Fruit fly (Drosophila melanogaster) whole organism, embryonic: ENCODE results near the gene CG5104.

ENCODE experiments used
- BEAF-32 ChIP-seq: fragments of 200-800 bp; sonication (Bioruptor generic); optimal IDR thresholded peaks from 3 replicates; lab custom pipeline; 2017; ENCODE audit warnings: missing biosample characterization, missing genetic modification characterization, mild to moderate bottlenecking, moderate library complexity, missing genetic modification reagents
- BtbVII ChIP-seq: fragments of 200-800 bp; sonication (Bioruptor generic); optimal IDR thresholded peaks from 3 replicates; lab custom pipeline; 2017; ENCODE audit warnings: missing biosample characterization, mild to moderate bottlenecking, missing genetic modification characterization
- CG10267 ChIP-seq: fragments of 200-800 bp; sonication (Bioruptor generic); optimal IDR thresholded peaks from 2 replicates; lab custom pipeline; 2018; ENCODE audit warnings: missing biosample characterization, mild to moderate bottlenecking, missing genetic modification characterization, moderate library complexity
- CG10654 ChIP-seq: fragments of 200-800 bp; sonication (Bioruptor generic); optimal IDR thresholded peaks from 2 replicates; lab custom pipeline; 2016; ENCODE audit warnings: missing biosample characterization, missing genetic modification characterization
- CG10979 ChIP-seq: fragments of 200-800 bp; sonication (Bioruptor generic); optimal IDR thresholded peaks from 2 replicates; lab custom pipeline; 2018; ENCODE audit warnings: missing biosample characterization, mild to moderate bottlenecking, missing genetic modification characterization, moderate library complexity
- CG11560 ChIP-seq: fragments of 200-800 bp; sonication (Bioruptor generic); IDR thresholded peaks from 3 replicates; pipeline ENCODE4 v1.3.6; 2022; ENCODE audit warnings: missing biosample characterization, missing genetic modification characterization
- CG12219 ChIP-seq: fragments of 200-800 bp; sonication (Bioruptor generic); optimal IDR thresholded peaks from 3 replicates; lab custom pipeline; 2018; ENCODE audit warnings: missing biosample characterization, mild to moderate bottlenecking, missing genetic modification characterization
- CG1233 ChIP-seq: fragments of 200-800 bp; sonication (Bioruptor generic); optimal IDR thresholded peaks from 4 replicates; lab custom pipeline; 2018; ENCODE audit warnings: missing biosample characterization, mild to moderate bottlenecking, missing genetic modification characterization
- CG13287 ChIP-seq: fragments of 200-800 bp; sonication (Bioruptor generic); IDR thresholded peaks from 2 replicates; pipeline ENCODE4 v1.3.6; 2022; ENCODE audit warnings: missing biosample characterization, missing genetic modification characterization; ENCODE audit not compliant: partially characterized antibody
- CG15601 ChIP-seq: fragments of 200-800 bp; sonication (Bioruptor generic); optimal IDR thresholded peaks from 3 replicates; lab custom pipeline; 2019; ENCODE audit warnings: missing biosample characterization, mild to moderate bottlenecking, missing genetic modification characterization, moderate library complexity
- CG17361 ChIP-seq: fragments of 200-800 bp; sonication (Bioruptor generic); IDR thresholded peaks from 3 replicates; pipeline ENCODE4 v1.3.6; 2022; ENCODE audit warnings: missing biosample characterization, missing genetic modification characterization
- CG17912 ChIP-seq: fragments of 200-800 bp; sonication (Bioruptor generic); optimal IDR thresholded peaks from 2 replicates; lab custom pipeline; 2018; ENCODE audit warnings: missing biosample characterization, mild to moderate bottlenecking, missing genetic modification characterization
- CG31441 ChIP-seq: fragments of 200-800 bp; sonication (Bioruptor generic); IDR thresholded peaks from 2 replicates; pipeline ENCODE4 v1.3.6; 2022; ENCODE audit warnings: missing biosample characterization, missing genetic modification characterization
- CG3838 ChIP-seq: fragments of 200-800 bp; sonication (Bioruptor generic); optimal IDR thresholded peaks from 3 replicates; lab custom pipeline; 2016; ENCODE audit warnings: missing biosample characterization, missing genetic modification characterization
- CG6272 ChIP-seq: fragments of 200-800 bp; sonication (Bioruptor generic); IDR thresholded peaks from 2 replicates; pipeline ENCODE4 v1.3.6; 2022; ENCODE audit warnings: missing biosample characterization, missing genetic modification characterization
- CG6765 ChIP-seq: fragments of 200-800 bp; sonication (Bioruptor generic); optimal IDR thresholded peaks from 3 replicates; lab custom pipeline; 2017; ENCODE audit warnings: missing biosample characterization, mild to moderate bottlenecking, missing genetic modification characterization
- CG7786 ChIP-seq: fragments of 200-800 bp; sonication (Bioruptor generic); optimal IDR thresholded peaks from 2 replicates; lab custom pipeline; 2016; ENCODE audit warnings: missing biosample characterization, missing genetic modification characterization
- CG7928 ChIP-seq: fragments of 200-800 bp; sonication (Bioruptor generic); optimal IDR thresholded peaks from 2 replicates; lab custom pipeline; 2017; ENCODE audit warnings: missing biosample characterization, mild to moderate bottlenecking, missing genetic modification characterization
- CG7963 ChIP-seq: fragments of 200-800 bp; sonication (Bioruptor generic); IDR thresholded peaks from 3 replicates; pipeline ENCODE4 v1.3.6; 2022; ENCODE audit warnings: missing biosample characterization, missing genetic modification characterization; ENCODE audit not compliant: partially characterized antibody
- CG8765 ChIP-seq: fragments of 200-800 bp; sonication (Bioruptor generic); IDR thresholded peaks from 2 replicates; pipeline ENCODE4 v1.3.6; 2022; ENCODE audit warnings: missing biosample characterization, missing genetic modification characterization
- CoRest ChIP-seq: fragments of 200-800 bp; sonication (Bioruptor generic); optimal IDR thresholded peaks from 3 replicates; lab custom pipeline; 2018; ENCODE audit warnings: missing biosample characterization, mild to moderate bottlenecking, missing genetic modification characterization, moderate library complexity
- Deaf1 ChIP-seq: fragments of 200-800 bp; optimal IDR thresholded peaks from 3 replicates; lab custom pipeline; 2019; ENCODE audit warnings: missing biosample characterization, mild to moderate bottlenecking, missing genetic modification characterization, moderate library complexity
- Fer2 ChIP-seq: fragments of 200-800 bp; sonication (Bioruptor generic); optimal IDR thresholded peaks from 2 replicates; lab custom pipeline; 2018; ENCODE audit warnings: missing biosample characterization, mild to moderate bottlenecking, missing genetic modification characterization, moderate library complexity
- Rfx ChIP-seq: fragments of 200-800 bp; sonication (Bioruptor generic); IDR thresholded peaks from 2 replicates; pipeline ENCODE4 v1.3.6; 2022; ENCODE audit warnings: missing biosample characterization, missing genetic modification characterization
- Scr ChIP-seq: fragments of 200-800 bp; sonication (Bioruptor generic); IDR thresholded peaks from 2 replicates; pipeline ENCODE4 v1.3.6; 2022; ENCODE audit warnings: missing biosample characterization, missing genetic modification characterization; ENCODE audit not compliant: partially characterized antibody
- TFAM ChIP-seq: fragments of 200-800 bp; sonication (Bioruptor generic); optimal IDR thresholded peaks from 2 replicates; lab custom pipeline; 2017; ENCODE audit warnings: missing biosample characterization, missing genetic modification characterization, inconsistent platforms
- Xrp1 ChIP-seq: fragments of 200-800 bp; sonication (Bioruptor generic); IDR thresholded peaks from 2 replicates; pipeline ENCODE4 v1.3.6; 2022; ENCODE audit warnings: missing biosample characterization, missing genetic modification characterization
- ash1 ChIP-seq: fragments of 200-800 bp; sonication (Bioruptor generic); optimal IDR thresholded peaks from 2 replicates; lab custom pipeline; 2018; ENCODE audit warnings: missing biosample characterization, mild to moderate bottlenecking, missing genetic modification characterization
- bigmax ChIP-seq: fragments of 200-800 bp; sonication (Bioruptor generic); optimal IDR thresholded peaks from 2 replicates; lab custom pipeline; 2018; ENCODE audit warnings: missing biosample characterization, mild to moderate bottlenecking, missing genetic modification characterization
- btn ChIP-seq: fragments of 200-800 bp; sonication (Bioruptor generic); optimal IDR thresholded peaks from 2 replicates; lab custom pipeline; 2016; ENCODE audit warnings: missing biosample characterization, missing genetic modification characterization
- croc ChIP-seq: fragments of 200-800 bp; sonication (Bioruptor generic); conservative IDR thresholded peaks from 3 replicates; pipeline ENCODE4 v1.3.6; 2022; ENCODE audit warnings: missing biosample characterization, missing genetic modification characterization
- crp ChIP-seq, 2 experiments: fragments of 200-800 bp; sonication (Bioruptor generic); optimal IDR thresholded peaks; 2 replicates in 1 of 2; 3 replicates in 1 of 2; lab custom pipeline; 2017; ENCODE audit warnings: missing biosample characterization in 2 of 2, missing genetic modification characterization in 2 of 2, mild to moderate bottlenecking in 1 of 2, moderate library complexity in 1 of 2
- dimm ChIP-seq: fragments of 200-800 bp; sonication (Bioruptor generic); IDR thresholded peaks from 2 replicates; pipeline ENCODE4 v1.3.6; 2022; ENCODE audit warnings: missing biosample characterization, missing genetic modification characterization
- esg ChIP-seq: fragments of 200-800 bp; sonication (Bioruptor generic); conservative IDR thresholded peaks from 2 replicates; pipeline ENCODE4 v1.3.6; 2022; ENCODE audit warnings: missing biosample characterization, missing genetic modification characterization
- insv ChIP-seq, 2 experiments: fragments of 200-800 bp; sonication (Bioruptor generic); optimal IDR thresholded peaks; 3 replicates each; lab custom pipeline; 2016 to 2018; ENCODE audit warnings: missing biosample characterization in 2 of 2, missing genetic modification characterization in 2 of 2
- jigr1 ChIP-seq: fragments of 200-800 bp; sonication (Bioruptor generic); IDR thresholded peaks from 3 replicates; pipeline ENCODE4 v1.3.6; 2022; ENCODE audit warnings: missing biosample characterization, missing genetic modification characterization
- maf-S ChIP-seq: fragments of 200-800 bp; sonication (Bioruptor generic); optimal IDR thresholded peaks from 2 replicates; lab custom pipeline; 2016; ENCODE audit warnings: missing biosample characterization, missing genetic modification characterization
- mirr ChIP-seq: fragments of 200-800 bp; sonication (Bioruptor generic); optimal IDR thresholded peaks from 3 replicates; lab custom pipeline; 2018; ENCODE audit warnings: missing biosample characterization, mild to moderate bottlenecking, missing genetic modification characterization
- nerfin-2 ChIP-seq: fragments of 200-800 bp; sonication (Bioruptor generic); IDR thresholded peaks from 2 replicates; pipeline ENCODE4 v1.3.6; 2022; ENCODE audit warnings: missing biosample characterization, missing genetic modification characterization; ENCODE audit not compliant: partially characterized antibody
- oc ChIP-seq: fragments of 200-800 bp; sonication (Bioruptor generic); optimal IDR thresholded peaks from 2 replicates; lab custom pipeline; 2018; ENCODE audit warnings: missing biosample characterization, mild to moderate bottlenecking, missing genetic modification characterization, moderate library complexity
- phol ChIP-seq: fragments of 200-800 bp; sonication (Bioruptor generic); optimal IDR thresholded peaks from 3 replicates; lab custom pipeline; 2018; ENCODE audit warnings: missing biosample characterization, mild to moderate bottlenecking, missing genetic modification characterization, moderate library complexity
- pzg ChIP-seq: fragments of 200-800 bp; sonication (Bioruptor generic); optimal IDR thresholded peaks from 3 replicates; lab custom pipeline; 2018; ENCODE audit warnings: missing biosample characterization, mild to moderate bottlenecking, missing genetic modification characterization, moderate library complexity
- rib ChIP-seq: fragments of 200-800 bp; sonication (Bioruptor generic); IDR thresholded peaks from 2 replicates; pipeline ENCODE4 v1.3.6; 2022; ENCODE audit warnings: missing biosample characterization, missing genetic modification characterization
- sima ChIP-seq: fragments of 200-800 bp; sonication (Bioruptor generic); optimal IDR thresholded peaks from 2 replicates; lab custom pipeline; 2016; ENCODE audit warnings: missing biosample characterization, missing genetic modification characterization
- sob ChIP-seq: fragments of 200-800 bp; sonication (Bioruptor generic); IDR thresholded peaks from 2 replicates; pipeline ENCODE4 v1.3.6; 2022; ENCODE audit warnings: missing biosample characterization, missing genetic modification characterization
- stwl ChIP-seq: fragments of 200-800 bp; sonication (Bioruptor generic); optimal IDR thresholded peaks from 3 replicates; lab custom pipeline; 2018; ENCODE audit warnings: missing biosample characterization, mild to moderate bottlenecking, missing genetic modification characterization, moderate library complexity
- trem ChIP-seq: fragments of 200-800 bp; optimal IDR thresholded peaks from 3 replicates; lab custom pipeline; 2019; ENCODE audit warnings: missing biosample characterization, mild to moderate bottlenecking, missing genetic modification characterization, moderate library complexity
- yki ChIP-seq: fragments of >200 bp; optimal IDR thresholded peaks from 3 replicates; lab custom pipeline; 2018

The CG5104 gene

dm6 chr3L:20540182-20540974 is 19.6 kb downstream of the CG5104 start, which contains the start of gene Rcd2 (continued):
- TF ChIP-seq CG1233 (peak; percentile 87), yki (lab: Kevin White, UChicago) (no peak), CoRest (tag; lab: Kevin White, UChicago) (peak; percentile 88), pzg (GFP tag; lab: Kevin White, UChicago) (peak; percentile 57), CG10654 (GFP tag; lab: Kevin White, UChicago) (peak; percentile 61), dimm (no peak), sima (GFP tag; lab: Kevin White, UChicago) (no peak), insv (GFP tag; optimal IDR thresholded peaks at IDR 0.05; lab: Kevin White, UChicago) (peak in 1 of 2 experiments; percentile 54), ash1 (GFP tag; lab: Kevin White, UChicago) (no peak), CG7786 (GFP tag; lab: Kevin White, UChicago) (peak; percentile 62), CG10267 (tag; lab: Kevin White, UChicago) (peak; percentile 78), sob (peak; percentile 82), trem (peak; percentile 39), BtbVII (peak; percentile 92), rib (GFP tag; lab: Robert Waterston, UW) (no peak; the same call in none of the 2 replicates), CG17361 (peak; percentile 90), CG31441 (GFP tag; lab: Robert Waterston, UW) (peak; percentile 90), nerfin-2 (GFP tag; lab: Robert Waterston, UW) (peak; percentile 77), CG8765 (peak; percentile 32; the same call in 1 of the 2 replicates), maf-S (peak; percentile 55), CG6272 (peak; percentile 43), btn (no peak), esg (GFP tag; lab: Robert Waterston, UW) (peak; percentile 60), mirr (GFP tag; lab: Kevin White, UChicago) (peak; percentile 77), Rfx (GFP tag; lab: Robert Waterston, UW) (peak; percentile 85), Deaf1 (tag; lab: Kevin White, UChicago) (peak; percentile 72), stwl (peak; percentile 83), CG6765 (GFP tag; lab: Kevin White, UChicago) (peak; percentile 89), Xrp1 (peak; percentile 77), CG3838 (GFP tag; lab: Kevin White, UChicago) (peak; percentile 85), bigmax (GFP tag; lab: Kevin White, UChicago) (no peak), Fer2 (tag; lab: Kevin White, UChicago) (peak; percentile 83), croc (GFP tag; lab: Robert Waterston, UW) (no peak), CG7963 (peak; percentile 64), CG7928 (GFP tag; lab: Kevin White, UChicago) (peak; percentile 53), CG11560 (tag; lab: Robert Waterston, UW) (0 out of 3 replicates have a peak, but pooled peaks have one; percentile 41), phol (tag; lab: Kevin White, UChicago) (peak; percentile 66), TFAM (peak; percentile 34), CG13287 (GFP tag; lab: Robert Waterston, UW) (peak; percentile 94), CG15601 (tag; lab: Kevin White, UChicago) (peak; percentile 63), CG17912 (peak; percentile 55), jigr1 (GFP tag; lab: Robert Waterston, UW) (no peak), oc (tag; lab: Kevin White, UChicago) (peak; percentile 59), BEAF-32 (GFP tag; lab: Kevin White, UChicago) (peak; percentile 83), crp (GFP tag; optimal IDR thresholded peaks at IDR 0.05; lab: Kevin White, UChicago) (peak in 1 of 2 experiments; percentile 4), CG12219 (peak; percentile 83), Scr (peak; percentile 89), CG10979 (peak; percentile 75)
